Worm (Caenorhabditis elegans) whole organism, L2 larva: ENCODE results near the gene mob-2.

Experiments used
- C34F6.9 ChIP-seq: fragments of 150-350 bp; optimal IDR thresholded peaks from 2 replicates; lab custom pipeline; 2014; ENCODE audit warnings: missing biosample characterization, missing genetic modification characterization
- F13H6.1 ChIP-seq: sonication (generic microtip); optimal IDR thresholded peaks from 2 replicates; lab custom pipeline; 2016; ENCODE audit warnings: missing genetic modification characterization, missing compliant biosample characterization
- R02D3.7 ChIP-seq: fragments of 150-350 bp; optimal IDR thresholded peaks from 2 replicates; lab custom pipeline; 2014; ENCODE audit warnings: missing biosample characterization, missing genetic modification characterization
- Y55F3AM.14 ChIP-seq: fragments of 200-800 bp; sonication (Bioruptor generic); optimal IDR thresholded peaks from 2 replicates; lab custom pipeline; 2018; ENCODE audit warnings: mild to moderate bottlenecking, missing genetic modification characterization, missing compliant biosample characterization
- alr-1 ChIP-seq: fragments of 150-350 bp; optimal IDR thresholded peaks from 2 replicates; lab custom pipeline; 2014; ENCODE audit warnings: missing biosample characterization, missing genetic modification characterization
- aly-2 ChIP-seq: fragments of 150-350 bp; optimal IDR thresholded peaks from 2 replicates; lab custom pipeline; 2014; ENCODE audit warnings: missing biosample characterization, missing genetic modification characterization
- ama-1 ChIP-seq: fragments of 150-350 bp; optimal IDR thresholded peaks from 2 replicates; lab custom pipeline; 2018; ENCODE audit warnings: inconsistent platforms
- blmp-1 ChIP-seq: sonication (generic microtip); optimal IDR thresholded peaks from 2 replicates; lab custom pipeline; 2017; ENCODE audit warnings: missing genetic modification characterization, mild to moderate bottlenecking, missing compliant biosample characterization, antibody characterized with exemption, moderate library complexity; ENCODE audit not compliant: insufficient read depth
- ceh-16 ChIP-seq: fragments of 150-350 bp; optimal IDR thresholded peaks from 2 replicates; lab custom pipeline; 2014; ENCODE audit warnings: missing biosample characterization, missing genetic modification characterization
- ceh-82 ChIP-seq: fragments of 150-350 bp; optimal IDR thresholded peaks from 2 replicates; lab custom pipeline; 2014; ENCODE audit warnings: missing biosample characterization, missing genetic modification characterization
- crh-2 ChIP-seq: sonication (generic microtip); optimal IDR thresholded peaks from 2 replicates; lab custom pipeline; 2017; ENCODE audit warnings: missing biosample characterization, missing genetic modification characterization
- dmd-4 ChIP-seq: sonication (generic microtip); optimal IDR thresholded peaks from 2 replicates; lab custom pipeline; 2017; ENCODE audit warnings: missing biosample characterization, missing genetic modification characterization
- egl-27 ChIP-seq: sonication (generic microtip); optimal IDR thresholded peaks from 3 replicates; lab custom pipeline; 2017; ENCODE audit warnings: missing biosample characterization, missing genetic modification reagents, missing genetic modification characterization
- elt-1 ChIP-seq: fragments of 150-350 bp; optimal IDR thresholded peaks from 2 replicates; lab custom pipeline; 2014; ENCODE audit warnings: missing biosample characterization, missing genetic modification characterization
- elt-3 ChIP-seq: sonication (generic microtip); optimal IDR thresholded peaks from 2 replicates; lab custom pipeline; 2017; ENCODE audit warnings: missing biosample characterization, missing genetic modification characterization
- fos-1 ChIP-seq: fragments of 150-350 bp; optimal IDR thresholded peaks from 2 replicates; lab custom pipeline; 2014; ENCODE audit warnings: missing biosample characterization, missing genetic modification characterization
- lin-11 ChIP-seq: fragments of 150-350 bp; sonication (generic microtip); optimal IDR thresholded peaks from 2 replicates; lab custom pipeline; 2014; ENCODE audit warnings: missing biosample characterization, missing genetic modification characterization, inconsistent platforms, mixed read lengths
- lin-39 ChIP-seq: fragments of 150-350 bp; optimal IDR thresholded peaks from 2 replicates; lab custom pipeline; 2014; ENCODE audit warnings: missing biosample characterization, missing genetic modification reagents, missing genetic modification characterization
- lsy-2 ChIP-seq, 2 experiments: fragments of 150-350 bp in 1 of 2; sonication (generic microtip) in 1 of 2; optimal IDR thresholded peaks; 2 replicates each; lab custom pipeline; 2014 to 2017; ENCODE audit warnings: missing biosample characterization in 2 of 2, missing genetic modification characterization in 2 of 2
- mbf-1 ChIP-seq: sonication (generic microtip); optimal IDR thresholded peaks from 2 replicates; lab custom pipeline; 2017; ENCODE audit warnings: missing biosample characterization, missing genetic modification characterization
- mdl-1 ChIP-seq, 2 experiments: fragments of 150-350 bp in 1 of 2; sonication (generic microtip) in 1 of 2; optimal IDR thresholded peaks; 2 replicates each; lab custom pipeline; 2017; ENCODE audit warnings: missing biosample characterization in 2 of 2, missing genetic modification characterization in 2 of 2
- nhr-10 ChIP-seq: sonication (generic microtip); optimal IDR thresholded peaks from 2 replicates; lab custom pipeline; 2017; ENCODE audit warnings: missing biosample characterization, missing genetic modification characterization
- nhr-11 ChIP-seq: fragments of 150-350 bp; optimal IDR thresholded peaks from 2 replicates; lab custom pipeline; 2014; ENCODE audit warnings: missing biosample characterization, missing genetic modification characterization
- nhr-12 ChIP-seq: fragments of 150-350 bp; optimal IDR thresholded peaks from 2 replicates; lab custom pipeline; 2014; ENCODE audit warnings: missing biosample characterization, missing genetic modification characterization
- nhr-129 ChIP-seq: fragments of 150-350 bp; optimal IDR thresholded peaks from 2 replicates; lab custom pipeline; 2014; ENCODE audit warnings: missing biosample characterization, missing genetic modification characterization
- nhr-23 ChIP-seq: fragments of 150-350 bp; optimal IDR thresholded peaks from 2 replicates; lab custom pipeline; 2014; ENCODE audit warnings: missing biosample characterization, missing genetic modification reagents, missing genetic modification characterization
- nhr-237 ChIP-seq: fragments of 150-350 bp; optimal IDR thresholded peaks from 2 replicates; lab custom pipeline; 2014; ENCODE audit warnings: missing biosample characterization, missing genetic modification characterization
- nhr-25 ChIP-seq: fragments of 150-350 bp; sonication (generic microtip); optimal IDR thresholded peaks from 3 replicates; lab custom pipeline; 2014; ENCODE audit warnings: missing biosample characterization, missing genetic modification characterization
- nhr-6 ChIP-seq: fragments of 150-350 bp; optimal IDR thresholded peaks from 2 replicates; lab custom pipeline; 2014; ENCODE audit warnings: missing biosample characterization, missing genetic modification characterization
- nhr-77 ChIP-seq: fragments of 150-350 bp; optimal IDR thresholded peaks from 2 replicates; lab custom pipeline; 2014; ENCODE audit warnings: missing biosample characterization, missing genetic modification characterization
- peb-1 ChIP-seq: fragments of 150-350 bp; optimal IDR thresholded peaks from 2 replicates; lab custom pipeline; 2014; ENCODE audit warnings: missing biosample characterization, missing genetic modification characterization
- sem-4 ChIP-seq: fragments of 150-350 bp; optimal IDR thresholded peaks from 2 replicates; lab custom pipeline; 2014; ENCODE audit warnings: missing biosample characterization, missing genetic modification reagents, missing genetic modification characterization
- skn-1 ChIP-seq: sonication (generic microtip); optimal IDR thresholded peaks from 2 replicates; lab custom pipeline; 2017; ENCODE audit warnings: missing biosample characterization, missing genetic modification characterization
- sma-3 ChIP-seq: sonication (generic microtip); optimal IDR thresholded peaks from 2 replicates; lab custom pipeline; 2016; ENCODE audit warnings: missing genetic modification reagents, missing genetic modification characterization, missing compliant biosample characterization
- sma-9 ChIP-seq, 2 experiments: fragments of 150-350 bp in 1 of 2; sonication (generic microtip) in 1 of 2; optimal IDR thresholded peaks; 2 replicates each; lab custom pipeline; 2014 to 2016; ENCODE audit warnings: missing genetic modification characterization in 2 of 2, mild to moderate bottlenecking in 1 of 2, missing biosample characterization in 1 of 2, missing compliant biosample characterization in 1 of 2, missing genetic modification reagents in 1 of 2, moderate library complexity in 1 of 2
- snpc-4 ChIP-seq: fragments of 150-350 bp; optimal IDR thresholded peaks from 2 replicates; lab custom pipeline; 2014; ENCODE audit warnings: missing biosample characterization, missing genetic modification characterization
- unc-55 ChIP-seq: fragments of 150-350 bp; sonication (generic microtip); optimal IDR thresholded peaks from 3 replicates; lab custom pipeline; 2014; ENCODE audit warnings: missing biosample characterization, missing genetic modification reagents, missing genetic modification characterization
- unc-62 ChIP-seq: fragments of 150-350 bp; optimal IDR thresholded peaks from 2 replicates; lab custom pipeline; 2014; ENCODE audit warnings: missing biosample characterization, missing genetic modification reagents, missing genetic modification characterization
- zag-1 ChIP-seq: fragments of 150-350 bp; optimal IDR thresholded peaks from 2 replicates; lab custom pipeline; 2014; ENCODE audit warnings: missing biosample characterization, missing genetic modification characterization
- ztf-11 ChIP-seq: sonication (generic microtip); optimal IDR thresholded peaks from 2 replicates; lab custom pipeline; 2017; ENCODE audit warnings: missing biosample characterization, missing genetic modification characterization
- ztf-4 ChIP-seq: fragments of 150-350 bp; optimal IDR thresholded peaks from 2 replicates; lab custom pipeline; 2014; ENCODE audit warnings: missing biosample characterization, missing genetic modification characterization

The mob-2 gene

ce11 chrX:13163185-13163584 lies 6.7 kb downstream of the mob-2 start:
- TF ChIP-seq crh-2 (tag; lab: Kevin White, UChicago) (peak; percentile 29), sem-4 (tag; lab: Kevin White, UChicago) (no peak), nhr-10 (tag; lab: Kevin White, UChicago) (no peak), lin-39 (no peak), fos-1 (tag; lab: Kevin White, UChicago) (peak; percentile 68), sma-9 (GFP tag; optimal IDR thresholded peaks at IDR 0.05; lab: Kevin White, UChicago) (peak; percentile 59), sma-9 (tag; optimal IDR thresholded peaks at IDR 0.05; lab: Kevin White, UChicago) (no peak), nhr-77 (tag; lab: Kevin White, UChicago) (no peak)

ce11 chrX:13162351-13163038 lies 7.4 kb downstream of the mob-2 start:
- TF ChIP-seq sma-3 (GFP tag; lab: Kevin White, UChicago) = no peak
- TF ChIP-seq fos-1 (tag; lab: Kevin White, UChicago) = peak; percentile 59
- no peak for TF ChIP-seq dmd-4 (tag; lab: Kevin White, UChicago)
- peak; percentile 49 for TF ChIP-seq F13H6.1 (tag; lab: Kevin White, UChicago)
- no peak for TF ChIP-seq nhr-23 (tag; lab: Kevin White, UChicago)
- TF ChIP-seq egl-27 (tag; lab: Kevin White, UChicago) = no peak
- TF ChIP-seq nhr-129 = peak; percentile 1
- no peak for TF ChIP-seq ama-1
- TF ChIP-seq zag-1 (tag; lab: Kevin White, UChicago) = no peak
- TF ChIP-seq nhr-12 (tag; lab: Kevin White, UChicago) = no peak
- no peak for TF ChIP-seq mbf-1 (tag; lab: Kevin White, UChicago)
- TF ChIP-seq sma-9 (GFP tag; optimal IDR thresholded peaks at IDR 0.05; lab: Kevin White, UChicago) = peak; percentile 10
- no peak for TF ChIP-seq sma-9 (tag; optimal IDR thresholded peaks at IDR 0.05; lab: Kevin White, UChicago)
- no peak for TF ChIP-seq lin-39
- TF ChIP-seq peb-1 (tag; lab: Kevin White, UChicago) = no peak
- no peak for TF ChIP-seq elt-3 (tag; lab: Kevin White, UChicago)

- TF ChIP-seq elt-1 (tag; lab: Kevin White, UChicago) = no peak
- no peak for TF ChIP-seq elt-3 (tag; lab: Kevin White, UChicago)
- TF ChIP-seq nhr-10 (tag; lab: Kevin White, UChicago) = no peak
- TF ChIP-seq R02D3.7 = no peak
- no peak for TF ChIP-seq nhr-23 (tag; lab: Kevin White, UChicago)
- no peak for TF ChIP-seq ceh-82 (tag; lab: Kevin White, UChicago)
Measured at ce11 chrX:13161778-13162177, 8.1 kb downstream of the mob-2 start.

DNA sequence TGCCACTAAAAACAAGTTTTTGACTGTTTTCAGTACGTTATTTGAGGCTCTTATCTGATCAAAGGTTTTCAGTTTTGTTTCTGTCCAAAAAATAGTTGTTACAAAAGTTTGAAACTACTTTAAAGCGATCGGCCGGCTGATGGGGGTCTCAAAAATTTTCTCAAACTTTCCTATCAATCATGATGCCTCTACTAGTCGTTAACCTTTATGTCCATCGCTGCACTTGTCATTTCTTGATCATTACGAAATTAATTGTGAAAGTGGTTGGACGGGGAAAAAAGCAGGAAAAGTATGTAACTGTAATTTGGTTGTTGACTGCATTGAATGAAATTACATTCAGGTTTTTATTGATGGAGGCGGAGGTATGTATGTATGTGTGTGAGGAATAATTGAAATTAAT lies 10.0 kb downstream of the mob-2 start:
- TF ChIP-seq peb-1 (tag; lab: Kevin White, UChicago) (no peak), nhr-25 (tag; lab: Kevin White, UChicago) (peak; percentile 42), fos-1 (tag; lab: Kevin White, UChicago) (peak; percentile 13), nhr-129 (peak; percentile 16)

DNA sequence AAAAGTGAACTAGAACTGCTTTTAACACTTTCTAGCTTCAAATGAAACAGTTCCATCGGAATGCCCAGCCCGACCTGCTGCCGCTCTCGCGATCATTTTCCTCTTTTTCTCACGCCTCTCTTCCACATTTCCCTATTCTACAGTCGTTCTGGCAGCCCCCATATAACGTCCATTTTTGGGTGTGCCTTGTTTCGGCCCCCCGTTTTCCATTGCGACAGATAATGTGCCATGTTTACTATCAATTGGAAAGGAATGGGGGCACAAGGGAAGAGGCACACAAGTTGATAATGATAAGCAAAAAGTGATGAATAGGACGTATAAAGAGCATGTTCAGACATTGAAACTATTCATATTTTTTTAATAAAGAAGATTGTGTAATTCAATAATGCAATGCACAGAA lies 10.9 kb downstream of the mob-2 start:
- TF ChIP-seq nhr-12 (tag; lab: Kevin White, UChicago) (no peak), aly-2 (tag; lab: Kevin White, UChicago) (no peak), skn-1 (tag; lab: Kevin White, UChicago) (no peak), sma-3 (GFP tag; lab: Kevin White, UChicago) (peak; percentile 23), F13H6.1 (tag; lab: Kevin White, UChicago) (peak; percentile 62), unc-62 (no peak), mdl-1 (tag; optimal IDR thresholded peaks at IDR 0.05; lab: Kevin White, UChicago) (no peak), elt-1 (tag; lab: Kevin White, UChicago) (no peak), nhr-237 (tag; lab: Kevin White, UChicago) (no peak), sem-4 (tag; lab: Kevin White, UChicago) (no peak), sma-9 (GFP tag; optimal IDR thresholded peaks at IDR 0.05; lab: Kevin White, UChicago) (peak; percentile 64), sma-9 (tag; optimal IDR thresholded peaks at IDR 0.05; lab: Kevin White, UChicago) (no peak), lin-11 (tag; lab: Kevin White, UChicago) (no peak), dmd-4 (tag; lab: Kevin White, UChicago) (no peak), C34F6.9 (tag; lab: Kevin White, UChicago) (no peak), nhr-25 (tag; lab: Kevin White, UChicago) (no peak), ztf-11 (tag; lab: Kevin White, UChicago) (no peak), mbf-1 (tag; lab: Kevin White, UChicago) (no peak), lsy-2 (tag; optimal IDR thresholded peaks at IDR 0.05; lab: Kevin White, UChicago) (no peak), alr-1 (tag; lab: Kevin White, UChicago) (no peak), snpc-4 (tag; lab: Kevin White, UChicago) (no peak), crh-2 (tag; lab: Kevin White, UChicago) (peak; percentile 52), lin-39 (no peak), Y55F3AM.14 (no peak), blmp-1 (tag; lab: Kevin White, UChicago) (no peak), unc-55 (GFP tag; lab: Kevin White, UChicago) (no peak), nhr-11 (tag; lab: Kevin White, UChicago) (no peak), ceh-16 (tag; lab: Kevin White, UChicago) (no peak), peb-1 (tag; lab: Kevin White, UChicago) (no peak), fos-1 (tag; lab: Kevin White, UChicago) (peak; percentile 93), nhr-23 (tag; lab: Kevin White, UChicago) (no peak), nhr-6 (tag; lab: Kevin White, UChicago) (no peak), elt-3 (tag; lab: Kevin White, UChicago) (no peak), ztf-4 (no peak)
